Worm (Caenorhabditis elegans): ENCODE measurements around the gene F48E8.2.

F48E8.2 gene

DNA sequence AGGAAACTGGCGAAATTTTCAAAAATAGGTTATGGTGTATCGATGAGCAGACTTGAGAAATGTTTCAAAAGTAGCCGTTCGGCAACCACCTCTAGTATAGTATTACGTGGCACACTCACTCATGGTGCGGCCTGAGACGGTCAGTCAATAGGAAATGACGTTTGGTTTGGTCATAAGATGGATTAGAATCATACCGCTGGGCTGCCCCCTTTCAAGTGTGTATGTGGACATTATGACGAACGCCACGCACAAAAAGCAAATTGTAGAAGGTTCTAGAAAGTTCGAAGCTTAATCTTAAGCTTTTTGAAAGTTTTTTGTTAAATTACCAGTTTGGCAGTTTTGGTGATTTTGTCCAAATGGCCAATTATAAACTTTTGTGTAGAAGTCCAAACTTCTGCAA lies 39.8 kb upstream of the F48E8.2 start:
- TF ChIP-seq nhr-2 (tag; optimal IDR thresholded peaks at IDR 0.05): peak; percentile 58
- TF ChIP-seq lin-13 (tag; optimal IDR thresholded peaks at IDR 0.05): no peak

- TF ChIP-seq zip-8 (tag; optimal IDR thresholded peaks at IDR 0.05) (peak; percentile 39), blmp-1 (tag; optimal IDR thresholded peaks at IDR 0.05) (no peak)
Observed at ce11 chrIII:5427096-5427495, 37.1 kb upstream of the F48E8.2 start.

DNA sequence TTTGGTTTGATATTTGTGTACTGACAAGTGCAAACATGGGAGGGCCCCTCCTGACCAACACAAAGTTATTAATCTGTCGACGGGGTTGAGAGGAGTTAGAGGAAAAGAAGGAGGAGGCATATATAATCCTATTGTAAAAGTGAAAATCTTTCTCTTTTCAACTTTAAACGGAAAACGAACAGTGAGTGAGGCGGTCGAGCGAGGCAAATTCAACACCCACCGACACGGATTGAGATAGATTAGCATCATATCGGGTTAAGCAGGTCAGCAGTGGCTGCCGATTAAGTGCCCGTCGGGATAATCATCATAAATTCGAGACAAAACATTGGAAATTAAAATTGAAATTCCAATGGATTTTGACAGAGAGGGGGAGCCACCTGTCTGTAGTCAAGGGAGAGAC lies 27.9 kb upstream of the F48E8.2 start:
- TF ChIP-seq lin-32 (GFP tag; optimal IDR thresholded peaks at IDR 0.05) (no peak), ham-2 (GFP tag; optimal IDR thresholded peaks at IDR 0.05) (peak; percentile 59), nhr-28 (tag; optimal IDR thresholded peaks at IDR 0.05) (no peak)

DNA sequence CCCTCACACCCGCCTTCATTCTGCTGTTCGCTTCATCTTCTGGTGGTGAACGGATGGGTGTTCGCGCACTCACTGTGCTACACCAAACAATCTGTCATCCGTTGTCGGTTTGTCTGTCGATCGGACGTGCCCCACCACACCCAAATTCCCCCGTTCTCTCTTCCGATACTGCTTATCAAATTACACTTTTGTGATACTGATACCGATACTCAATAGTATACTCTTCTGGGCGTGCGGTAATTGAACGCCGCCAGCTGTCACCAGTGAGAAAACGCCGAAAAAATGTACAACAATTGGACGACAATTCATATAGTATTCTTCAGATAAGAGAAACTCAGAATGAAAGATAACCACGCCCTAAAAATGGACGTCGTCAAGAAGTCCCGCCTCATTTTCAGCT lies 26.1 kb upstream of the F48E8.2 start:
- peak; percentile 39 for TF ChIP-seq cnd-1 (tag; optimal IDR thresholded peaks at IDR 0.05)
- TF ChIP-seq hlh-1 (tag; optimal IDR thresholded peaks at IDR 0.05): peak; percentile 65
- TF ChIP-seq ces-1 (GFP tag; optimal IDR thresholded peaks at IDR 0.05): no peak
- no peak for TF ChIP-seq unc-120 (tag; optimal IDR thresholded peaks at IDR 0.05; ENCODE audit: poor library complexity, severe bottlenecking)
- TF ChIP-seq mep-1 (tag; optimal IDR thresholded peaks at IDR 0.05): no peak
- no peak for TF ChIP-seq nhr-12 (tag; optimal IDR thresholded peaks at IDR 0.05)
- TF ChIP-seq unc-62 (GFP tag; optimal IDR thresholded peaks at IDR 0.05): no peak
- TF ChIP-seq flh-1 (GFP tag; optimal IDR thresholded peaks at IDR 0.05): no peak
- no peak for TF ChIP-seq lin-32 (GFP tag; optimal IDR thresholded peaks at IDR 0.05)
- TF ChIP-seq nhr-28 (tag; optimal IDR thresholded peaks at IDR 0.05): no peak
- TF ChIP-seq mls-2 (tag; optimal IDR thresholded peaks at IDR 0.05): no peak
- TF ChIP-seq unc-39 (tag; optimal IDR thresholded peaks at IDR 0.05): no peak
- TF ChIP-seq nhr-2 (tag; optimal IDR thresholded peaks at IDR 0.05): no peak

DNA sequence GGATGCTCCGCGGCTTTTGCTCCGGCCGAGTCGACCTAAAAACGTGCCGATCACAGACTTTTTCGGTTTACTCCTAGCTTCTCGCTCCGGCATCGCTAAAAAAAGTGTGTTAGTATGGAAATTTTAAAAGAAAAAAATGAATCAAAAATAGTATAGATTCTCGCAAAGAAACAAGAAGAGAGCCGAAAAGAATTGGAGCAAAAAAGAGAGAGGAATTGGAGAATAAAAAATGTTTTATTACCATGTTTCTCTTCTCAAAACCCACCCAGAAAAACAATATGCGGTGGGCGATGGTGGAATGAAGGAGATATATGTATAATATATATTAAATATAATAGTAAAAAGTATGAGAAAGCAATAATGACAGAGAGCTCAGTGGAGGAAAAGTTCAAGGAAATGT lies 23.6 kb upstream of the F48E8.2 start, which contains the start of gene W03A5.6:
TSS of gene W03A5.6 (minus strand) at position 101 of the 400 bp plus-strand sequence.
- TF ChIP-seq nhr-76 (tag; optimal IDR thresholded peaks at IDR 0.05) (no peak), nhr-237 (tag; optimal IDR thresholded peaks at IDR 0.05) (no peak), drap-1 (GFP tag; optimal IDR thresholded peaks at IDR 0.05) (no peak), cnd-1 (tag; optimal IDR thresholded peaks at IDR 0.05) (no peak)

- TF ChIP-seq ceh-43 (GFP tag; optimal IDR thresholded peaks at IDR 0.05) (no peak), ceh-83 (GFP tag; optimal IDR thresholded peaks at IDR 0.05) (no peak), pha-4 (tag; optimal IDR thresholded peaks at IDR 0.05) (peak; percentile 72), elt-3 (tag; optimal IDR thresholded peaks at IDR 0.05) (no peak), nhr-237 (tag; optimal IDR thresholded peaks at IDR 0.05) (no peak), elt-1 (tag; optimal IDR thresholded peaks at IDR 0.05; ENCODE audit: borderline replicate concordance, insufficient read depth) (no peak), lsy-2 (tag; optimal IDR thresholded peaks at IDR 0.05) (peak; percentile 97), hlh-1 (tag; optimal IDR thresholded peaks at IDR 0.05) (no peak), lin-13 (tag; optimal IDR thresholded peaks at IDR 0.05) (peak; percentile 62), unc-120 (tag; optimal IDR thresholded peaks at IDR 0.05; ENCODE audit: poor library complexity, severe bottlenecking) (peak; percentile 22), nhr-2 (tag; optimal IDR thresholded peaks at IDR 0.05) (no peak), ces-1 (GFP tag; optimal IDR thresholded peaks at IDR 0.05) (peak; percentile 49)
Observed at ce11 chrIII:5442711-5443253, 21.4 kb upstream of the F48E8.2 start, which contains the start of the genes T24G10.2 and disl-2. TSS of gene T24G10.2 (minus strand) at chrIII:5442761. TSS of gene disl-2 (plus strand) at chrIII:5443167.

ce11 chrIII:5448177-5448576 lies 16.0 kb upstream of the F48E8.2 start, which contains the start of gene skpt-1:
TSS of gene skpt-1 (minus strand) at chrIII:5448395.
- TF ChIP-seq unc-120 (tag; optimal IDR thresholded peaks at IDR 0.05; ENCODE audit: poor library complexity, severe bottlenecking) (no peak), lsy-2 (tag; optimal IDR thresholded peaks at IDR 0.05) (peak; percentile 63), cnd-1 (tag; optimal IDR thresholded peaks at IDR 0.05) (no peak), hlh-1 (tag; optimal IDR thresholded peaks at IDR 0.05) (no peak), nhr-237 (tag; optimal IDR thresholded peaks at IDR 0.05) (peak; percentile 16), sptf-1 (tag; optimal IDR thresholded peaks at IDR 0.05) (no peak), snpc-4 (tag; optimal IDR thresholded peaks at IDR 0.05) (no peak), lin-13 (tag; optimal IDR thresholded peaks at IDR 0.05) (no peak), zip-8 (tag; optimal IDR thresholded peaks at IDR 0.05) (no peak), nhr-2 (tag; optimal IDR thresholded peaks at IDR 0.05) (no peak), elt-3 (tag; optimal IDR thresholded peaks at IDR 0.05) (no peak), tbx-8 (GFP tag; optimal IDR thresholded peaks at IDR 0.05) (no peak), unc-62 (GFP tag; optimal IDR thresholded peaks at IDR 0.05) (no peak), ceh-83 (GFP tag; optimal IDR thresholded peaks at IDR 0.05) (no peak), M03D4.4 (tag; optimal IDR thresholded peaks at IDR 0.05) (no peak), ces-1 (GFP tag; optimal IDR thresholded peaks at IDR 0.05) (peak; percentile 35), drap-1 (GFP tag; optimal IDR thresholded peaks at IDR 0.05) (no peak), flh-1 (GFP tag; optimal IDR thresholded peaks at IDR 0.05) (no peak), mep-1 (tag; optimal IDR thresholded peaks at IDR 0.05) (peak; percentile 59), ham-2 (GFP tag; optimal IDR thresholded peaks at IDR 0.05) (no peak), unc-39 (tag; optimal IDR thresholded peaks at IDR 0.05) (no peak)

All from whole organism, mixed stage, embryonic.